Fruit fly (Drosophila melanogaster): Measurements from ENCODE around the gene hng3.

DNA sequence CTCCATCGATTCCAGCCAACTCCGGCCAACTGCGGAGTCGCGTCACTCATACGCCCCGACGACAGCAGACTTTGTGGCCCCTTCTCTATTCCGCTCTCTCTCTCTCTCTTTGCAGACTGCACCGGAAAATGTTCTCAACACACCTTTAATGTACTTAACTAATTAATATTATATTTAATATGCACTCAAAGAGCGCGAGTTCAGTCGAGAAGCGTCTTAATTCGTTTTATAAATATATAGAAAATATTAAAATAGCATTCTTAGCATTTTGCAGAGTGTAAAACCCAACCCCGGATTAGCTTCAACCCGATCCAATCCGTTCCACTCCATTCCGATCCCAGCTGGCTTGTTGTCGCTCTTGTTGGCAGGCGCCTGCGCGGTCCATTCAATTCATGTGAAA lies 39.2 kb upstream of the hng3 start:
- TF ChIP-seq CG6854 (GFP tag; optimal IDR thresholded peaks at IDR 0.05) (no peak), Met (GFP tag; optimal IDR thresholded peaks at IDR 0.05) (no peak), OdsH (GFP tag; optimal IDR thresholded peaks at IDR 0.05) (no peak), Sox102F (GFP tag; optimal IDR thresholded peaks at IDR 0.05) (no peak), CG7368 (GFP tag; optimal IDR thresholded peaks at IDR 0.05) (no peak), CG8632 (GFP tag; optimal IDR thresholded peaks at IDR 0.05) (no peak), Hr39 (GFP tag; optimal IDR thresholded peaks at IDR 0.05) (no peak), CG34406 (GFP tag; optimal IDR thresholded peaks at IDR 0.05) (no peak), topi (GFP tag; optimal IDR thresholded peaks at IDR 0.05) (no peak), svp (GFP tag) (no peak)

Measured in whole organism, prepupa.